Worm (Caenorhabditis elegans) whole organism, late embryonic: ENCODE data around the gene nstp-8.

Experiments used
- C08G9.2 ChIP-seq: sonication (generic microtip); optimal IDR thresholded peaks from 2 replicates; lab custom pipeline; 2016; ENCODE audit warnings: mild to moderate bottlenecking, missing genetic modification characterization, moderate library complexity, missing compliant biosample characterization
- C38D4.7 ChIP-seq: fragments of 200-800 bp; sonication (Bioruptor generic); optimal IDR thresholded peaks from 2 replicates; lab custom pipeline; 2018; ENCODE audit warnings: mild to moderate bottlenecking, missing genetic modification characterization, moderate library complexity, missing compliant biosample characterization
- T23F11.4 ChIP-seq: fragments of 200-800 bp; sonication (Bioruptor generic); optimal IDR thresholded peaks from 2 replicates; lab custom pipeline; 2018; ENCODE audit warnings: mild to moderate bottlenecking, missing genetic modification characterization, missing compliant biosample characterization
- Y22D7AL.16 ChIP-seq: sonication (generic microtip); optimal IDR thresholded peaks from 2 replicates; lab custom pipeline; 2016; ENCODE audit warnings: missing genetic modification characterization, missing compliant biosample characterization
- ceh-14 ChIP-seq: sonication (generic microtip); optimal IDR thresholded peaks from 2 replicates; lab custom pipeline; 2016; ENCODE audit warnings: missing genotype, missing genetic modification characterization, missing compliant biosample characterization
- ceh-2 ChIP-seq: sonication (generic microtip); optimal IDR thresholded peaks from 2 replicates; lab custom pipeline; 2016; ENCODE audit warnings: missing genotype, missing genetic modification characterization, missing compliant biosample characterization
- ceh-24 ChIP-seq: sonication (generic microtip); optimal IDR thresholded peaks from 2 replicates; lab custom pipeline; 2016; ENCODE audit warnings: mild to moderate bottlenecking, missing genetic modification characterization, missing compliant biosample characterization
- ceh-31 ChIP-seq: sonication (generic microtip); optimal IDR thresholded peaks from 2 replicates; lab custom pipeline; 2016; ENCODE audit warnings: missing genetic modification characterization, missing compliant biosample characterization
- ceh-6 ChIP-seq: fragments of 200-800 bp; sonication (Bioruptor generic); optimal IDR thresholded peaks from 2 replicates; lab custom pipeline; 2018; ENCODE audit warnings: mild to moderate bottlenecking, missing genetic modification characterization, missing compliant biosample characterization
- che-1 ChIP-seq: sonication (generic microtip); optimal IDR thresholded peaks from 2 replicates; lab custom pipeline; 2016; ENCODE audit warnings: mild to moderate bottlenecking, missing genetic modification characterization, missing compliant biosample characterization
- dmd-4 ChIP-seq: sonication (generic microtip); optimal IDR thresholded peaks from 2 replicates; lab custom pipeline; 2016; ENCODE audit warnings: borderline replicate concordance, missing genetic modification characterization, missing compliant biosample characterization
- dve-1 ChIP-seq: sonication (generic microtip); optimal IDR thresholded peaks from 2 replicates; lab custom pipeline; 2017; ENCODE audit warnings: antibody characterized with exemption, mild to moderate bottlenecking, missing genetic modification characterization, missing compliant biosample characterization
- elt-4 ChIP-seq: sonication (generic microtip); optimal IDR thresholded peaks from 2 replicates; lab custom pipeline; 2016; ENCODE audit warnings: missing genetic modification characterization, missing compliant biosample characterization
- eyg-1 ChIP-seq: sonication (generic microtip); optimal IDR thresholded peaks from 2 replicates; lab custom pipeline; 2016; ENCODE audit warnings: missing genotype, missing genetic modification characterization, missing compliant biosample characterization
- fkh-6 ChIP-seq: sonication (generic microtip); optimal IDR thresholded peaks from 2 replicates; lab custom pipeline; 2016; ENCODE audit warnings: missing genetic modification characterization, missing compliant biosample characterization
- gmeb-2 ChIP-seq: sonication (generic microtip); optimal IDR thresholded peaks from 2 replicates; lab custom pipeline; 2016; ENCODE audit warnings: missing genetic modification characterization, inconsistent platforms, missing compliant biosample characterization
- hlh-13 ChIP-seq: fragments of 200-800 bp; sonication (Bioruptor generic); optimal IDR thresholded peaks from 2 replicates; lab custom pipeline; 2018; ENCODE audit warnings: mild to moderate bottlenecking, missing genetic modification characterization, missing compliant biosample characterization
- hlh-8 ChIP-seq: sonication (generic microtip); optimal IDR thresholded peaks from 2 replicates; lab custom pipeline; 2016; ENCODE audit warnings: missing genotype, missing genetic modification characterization, missing compliant biosample characterization
- lin-11 ChIP-seq: fragments of 200-800 bp; sonication (Bioruptor generic); optimal IDR thresholded peaks from 2 replicates; lab custom pipeline; 2018; ENCODE audit warnings: mild to moderate bottlenecking, missing genetic modification characterization, missing compliant biosample characterization
- nfya-1 ChIP-seq: sonication (generic microtip); optimal IDR thresholded peaks from 2 replicates; lab custom pipeline; 2017; ENCODE audit warnings: missing genetic modification characterization, mild to moderate bottlenecking, missing compliant biosample characterization, antibody characterized with exemption, moderate library complexity
- odd-2 ChIP-seq: sonication (generic microtip); optimal IDR thresholded peaks from 2 replicates; lab custom pipeline; 2017; ENCODE audit warnings: antibody characterized with exemption, mild to moderate bottlenecking, missing genetic modification characterization, missing compliant biosample characterization
- pag-3 ChIP-seq: sonication (generic microtip); optimal IDR thresholded peaks from 2 replicates; lab custom pipeline; 2016; ENCODE audit warnings: missing compliant biosample characterization, missing genetic modification characterization, borderline replicate concordance
- pat-9 ChIP-seq: fragments of 200-800 bp; sonication (Bioruptor generic); optimal IDR thresholded peaks from 2 replicates; lab custom pipeline; 2018; ENCODE audit warnings: mild to moderate bottlenecking, missing genetic modification characterization, moderate library complexity, missing compliant biosample characterization
- pha-2 ChIP-seq: sonication (generic microtip); optimal IDR thresholded peaks from 2 replicates; lab custom pipeline; 2017; ENCODE audit warnings: mild to moderate bottlenecking, missing genetic modification characterization, missing compliant biosample characterization
- pha-4 ChIP-seq: fragments of 150-350 bp; optimal IDR thresholded peaks from 2 replicates; lab custom pipeline; 2018; ENCODE audit warnings: missing biosample characterization, missing genetic modification reagents, missing genetic modification characterization
- rnt-1 ChIP-seq: sonication (generic microtip); optimal IDR thresholded peaks from 2 replicates; lab custom pipeline; 2016; ENCODE audit warnings: missing genetic modification characterization, missing compliant biosample characterization
- sdc-2 ChIP-seq: sonication (generic microtip); optimal IDR thresholded peaks from 2 replicates; lab custom pipeline; 2016; ENCODE audit warnings: missing genotype, missing genetic modification characterization, missing compliant biosample characterization
- sox-4 ChIP-seq: sonication (generic microtip); optimal IDR thresholded peaks from 2 replicates; lab custom pipeline; 2017; ENCODE audit warnings: mild to moderate bottlenecking, missing genetic modification characterization, inconsistent platforms, missing compliant biosample characterization
- syd-9 ChIP-seq: sonication (generic microtip); optimal IDR thresholded peaks from 2 replicates; lab custom pipeline; 2016; ENCODE audit warnings: mild to moderate bottlenecking, missing genetic modification characterization, moderate library complexity, missing compliant biosample characterization
- tbx-2 ChIP-seq: sonication (generic microtip); optimal IDR thresholded peaks from 2 replicates; lab custom pipeline; 2016; ENCODE audit warnings: missing genetic modification characterization, missing compliant biosample characterization
- tbx-7 ChIP-seq: sonication (generic microtip); optimal IDR thresholded peaks from 2 replicates; lab custom pipeline; 2016; ENCODE audit warnings: missing genotype, missing genetic modification characterization, missing compliant biosample characterization
- ttx-3 ChIP-seq: sonication (generic microtip); optimal IDR thresholded peaks from 2 replicates; lab custom pipeline; 2016; ENCODE audit warnings: missing genetic modification reagents, missing genetic modification characterization, missing compliant biosample characterization
- unc-3 ChIP-seq, 2 experiments: fragments of 200-800 bp in 1 of 2; sonication (Bioruptor generic) in 1 of 2; sonication (generic microtip) in 1 of 2; conservative IDR thresholded peaks in 1 of 2; optimal IDR thresholded peaks in 1 of 2; 2 replicates each; pipeline versions ENCODE4 v1.3.6 to Lab custom; 2016 to 2022; ENCODE audit warnings: missing compliant biosample characterization in 2 of 2, missing genetic modification characterization in 2 of 2, missing genetic modification reagents in 1 of 2
- ztf-16 ChIP-seq: sonication (generic microtip); optimal IDR thresholded peaks from 2 replicates; lab custom pipeline; 2017; ENCODE audit warnings: missing genetic modification characterization, missing compliant biosample characterization

nstp-8 gene

ce11 chrV:2242630-2243029, 27.2 kb downstream of the nstp-8 start, which contains the start of gene cyp-33C3:
Gene cyp-33C3 (plus strand): TSS chrV:2242778.
- TF ChIP-seq pha-2 (tag; lab: Kevin White, UChicago) (no peak), che-1 (tag; lab: Kevin White, UChicago) (no peak), ceh-14 (tag; lab: Kevin White, UChicago) (no peak), pha-4 (tag; lab: Kevin White, UChicago) (no peak), ceh-6 (GFP tag; lab: Kevin White, UChicago) (no peak), T23F11.4 (no peak), lin-11 (tag; lab: Kevin White, UChicago) (no peak), ceh-31 (tag; lab: Kevin White, UChicago) (no peak), ztf-16 (no peak)

- TF ChIP-seq hlh-13 (GFP tag; lab: Kevin White, UChicago) (no peak), Y22D7AL.16 (tag; lab: Kevin White, UChicago) (no peak), hlh-8 (no peak), gmeb-2 (tag; lab: Kevin White, UChicago) (no peak), unc-3 (GFP tag; conservative IDR thresholded peaks at IDR 0.05; lab: Robert Waterston, UW) (no peak), unc-3 (tag; optimal IDR thresholded peaks at IDR 0.05; lab: Kevin White, UChicago) (no peak), dmd-4 (tag; lab: Kevin White, UChicago) (no peak), tbx-2 (tag; lab: Kevin White, UChicago) (no peak), syd-9 (tag; lab: Kevin White, UChicago) (no peak), tbx-7 (no peak), pha-2 (tag; lab: Kevin White, UChicago) (no peak), ceh-31 (tag; lab: Kevin White, UChicago) (no peak), rnt-1 (tag; lab: Kevin White, UChicago) (no peak), odd-2 (tag; lab: Kevin White, UChicago) (no peak)
Observed at ce11 chrV:2244751-2245150, 29.3 kb downstream of the nstp-8 start, which contains the start of gene cyp-33C5. Gene cyp-33C5 (plus strand): TSS chrV:2245004.

- TF ChIP-seq pat-9 (tag; lab: Kevin White, UChicago) (no peak), gmeb-2 (tag; lab: Kevin White, UChicago) (no peak), ceh-2 (no peak), sox-4 (tag; lab: Kevin White, UChicago) (no peak), pha-2 (tag; lab: Kevin White, UChicago) (no peak), pha-4 (tag; lab: Kevin White, UChicago) (no peak), unc-3 (GFP tag; conservative IDR thresholded peaks at IDR 0.05; lab: Robert Waterston, UW) (no peak), unc-3 (tag; optimal IDR thresholded peaks at IDR 0.05; lab: Kevin White, UChicago) (no peak)
- TF ChIP-seq, all 69 proteins: peak for 0
Observed at ce11 chrV:2249310-2249709, 33.9 kb downstream of the nstp-8 start, which contains the start of gene cyp-33C6. Gene cyp-33C6 (minus strand): TSS chrV:2249410.

ce11 chrV:2250126-2250590, 34.7 kb downstream of the nstp-8 start, which contains the start of gene cyp-33C7:
Gene cyp-33C7 (plus strand): TSS chrV:2250540.
- TF ChIP-seq ceh-24 (tag; lab: Kevin White, UChicago): no peak
- TF ChIP-seq C08G9.2 (tag; lab: Kevin White, UChicago): no peak

- TF ChIP-seq sdc-2 (tag; lab: Kevin White, UChicago): no peak
- TF ChIP-seq eyg-1: no peak
- no peak for TF ChIP-seq hlh-8
- no peak for TF ChIP-seq ttx-3 (tag; lab: Kevin White, UChicago)
- no peak for TF ChIP-seq gmeb-2 (tag; lab: Kevin White, UChicago)
- TF ChIP-seq C38D4.7: no peak
- TF ChIP-seq odd-2 (tag; lab: Kevin White, UChicago): no peak
- TF ChIP-seq pag-3: no peak
- TF ChIP-seq dve-1: no peak
- TF ChIP-seq fkh-6 (tag; lab: Kevin White, UChicago): no peak
- no peak for TF ChIP-seq nfya-1 (tag; lab: Kevin White, UChicago)
- TF ChIP-seq ceh-2: no peak
- no peak for TF ChIP-seq elt-4 (tag; lab: Kevin White, UChicago)
Observed at ce11 chrV:2251774-2252173, 36.3 kb downstream of the nstp-8 start.
